Fruit fly (Drosophila melanogaster): ENCODE data around the gene Cpr30B.

dm6 chr2L:9496378-9497284 lies 46.0 kb upstream of the Cpr30B start:
- TF ChIP-seq h (optimal IDR thresholded peaks at IDR 0.05) = no peak
- no peak for TF ChIP-seq insv (optimal IDR thresholded peaks at IDR 0.05)
- TF ChIP-seq Myc (optimal IDR thresholded peaks at IDR 0.05) = no peak

All from Kc167 (cell line).